Fruit fly (Drosophila melanogaster) whole organism, pupa: ENCODE results near the gene CG16781.

Experiments used
- CG8301 ChIP-seq: fragments of 200-800 bp; sonication (Bioruptor generic); optimal IDR thresholded peaks from 2 replicates; lab custom pipeline; 2018; ENCODE audit warnings: missing biosample characterization, mild to moderate bottlenecking, missing genetic modification characterization
- EcR ChIP-seq: fragments of 200-800 bp; sonication (Bioruptor generic); optimal IDR thresholded peaks from 3 replicates; lab custom pipeline; 2019; ENCODE audit warnings: missing biosample characterization, missing genetic modification characterization, mild to moderate bottlenecking, moderate library complexity, missing genetic modification reagents
- fd96Ca ChIP-seq: fragments of 200-800 bp; sonication (Bioruptor generic); IDR thresholded peaks from 3 replicates; pipeline ENCODE4 v1.3.6; 2022; ENCODE audit warnings: missing biosample characterization, missing genetic modification characterization

DNA sequence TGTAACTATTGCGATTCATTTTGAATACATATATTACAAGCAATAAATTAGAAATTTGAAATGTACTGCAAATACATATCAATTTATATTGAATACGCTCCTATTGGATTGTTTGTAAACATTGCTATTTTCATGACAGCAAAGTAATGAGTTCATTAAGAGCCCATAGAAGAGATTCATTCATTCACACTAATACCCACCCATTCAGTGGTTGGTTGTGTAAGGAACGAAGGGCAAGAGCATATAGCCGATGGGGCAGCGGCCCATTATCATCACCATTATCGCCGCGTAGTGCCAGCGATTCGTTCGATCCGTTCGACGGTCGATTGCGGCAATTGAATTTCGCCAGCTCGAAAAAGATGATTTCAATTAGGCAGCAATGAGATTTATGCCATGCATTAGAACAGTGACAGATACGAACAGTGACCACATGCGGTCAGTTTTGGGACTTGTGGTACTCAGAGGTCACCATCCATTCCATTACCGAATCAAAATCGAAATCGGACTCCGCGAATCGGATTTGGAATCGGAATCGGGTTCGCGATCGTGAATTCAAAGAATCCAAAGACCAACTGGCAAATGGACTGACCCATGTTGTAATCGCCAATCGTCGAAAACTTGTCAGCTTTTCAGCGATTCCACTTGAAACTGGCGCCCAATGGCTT, 21.2 kb downstream of the CG16781 start:
- TF ChIP-seq EcR (GFP tag; lab: Kevin White, UChicago) = no peak
- no peak for TF ChIP-seq fd96Ca (GFP tag; lab: Robert Waterston, UW)
- no peak for TF ChIP-seq CG8301 (tag; lab: Kevin White, UChicago)
